Worm (Caenorhabditis elegans) whole organism, L1 larva: ENCODE data around the gene tag-340.

Source experiments
- C16A3.4 ChIP-seq: fragments of 150-350 bp; optimal IDR thresholded peaks from 2 replicates; lab custom pipeline; 2014; ENCODE audit warnings: missing biosample characterization, missing genetic modification characterization
- C34B4.2 ChIP-seq: sonication (generic microtip); optimal IDR thresholded peaks from 2 replicates; lab custom pipeline; 2017; ENCODE audit warnings: mild to moderate bottlenecking, missing genetic modification characterization, missing compliant biosample characterization
- F16B12.6 ChIP-seq: fragments of 150-350 bp; optimal IDR thresholded peaks from 2 replicates; lab custom pipeline; 2014; ENCODE audit warnings: missing biosample characterization, missing genetic modification characterization
- Y116A8C.19 ChIP-seq: sonication (generic microtip); optimal IDR thresholded peaks from 2 replicates; lab custom pipeline; 2016; ENCODE audit warnings: missing compliant biosample characterization, missing genetic modification characterization, borderline replicate concordance
- alr-1 ChIP-seq: fragments of 200-800 bp; sonication (Bioruptor generic); optimal IDR thresholded peaks from 2 replicates; lab custom pipeline; 2018; ENCODE audit warnings: borderline replicate concordance, mild to moderate bottlenecking, missing genetic modification characterization, missing compliant biosample characterization
- aly-2 ChIP-seq: fragments of 150-350 bp; optimal IDR thresholded peaks from 2 replicates; lab custom pipeline; 2014; ENCODE audit warnings: missing biosample characterization, missing genetic modification characterization
- ama-1 ChIP-seq: fragments of 150-350 bp; optimal IDR thresholded peaks from 2 replicates; lab custom pipeline; 2014
- blmp-1 ChIP-seq: fragments of 150-350 bp; optimal IDR thresholded peaks from 2 replicates; lab custom pipeline; 2014; ENCODE audit warnings: missing biosample characterization, missing genetic modification characterization
- ceh-63 ChIP-seq: fragments of 200-800 bp; sonication (Bioruptor generic); optimal IDR thresholded peaks from 2 replicates; lab custom pipeline; 2018; ENCODE audit warnings: mild to moderate bottlenecking, missing genetic modification characterization, missing compliant biosample characterization
- ceh-82 ChIP-seq, 3 experiments: fragments of 150-350 bp in 1 of 3; sonication (generic microtip) in 2 of 3; optimal IDR thresholded peaks; 2 replicates each; lab custom pipeline; 2014 to 2017; ENCODE audit warnings: missing biosample characterization in 3 of 3, missing genetic modification characterization in 3 of 3
- ceh-88 ChIP-seq: fragments of 200-800 bp; sonication (Bioruptor generic); IDR thresholded peaks from 2 replicates; pipeline ENCODE4 v1.3.6; 2022; ENCODE audit warnings: missing genetic modification characterization, missing compliant biosample characterization
- ceh-90 ChIP-seq: sonication (generic microtip); optimal IDR thresholded peaks from 2 replicates; lab custom pipeline; 2016; ENCODE audit warnings: missing genetic modification characterization, missing compliant biosample characterization
- ces-1 ChIP-seq: fragments of 150-350 bp; optimal IDR thresholded peaks from 2 replicates; lab custom pipeline; 2014; ENCODE audit warnings: missing biosample characterization, missing genetic modification reagents, missing genetic modification characterization
- dpl-1 ChIP-seq, 3 experiments: fragments of 150-350 bp in 2 of 3; sonication (generic microtip) in 1 of 3; optimal IDR thresholded peaks; 2 replicates each; lab custom pipeline; 2014 to 2017; ENCODE audit warnings: missing biosample characterization in 3 of 3, missing genetic modification characterization in 3 of 3, missing genetic modification reagents in 3 of 3
- dsc-1 ChIP-seq: sonication (generic microtip); optimal IDR thresholded peaks from 2 replicates; lab custom pipeline; 2016; ENCODE audit warnings: mild to moderate bottlenecking, missing genetic modification characterization, missing compliant biosample characterization
- efl-3 ChIP-seq: fragments of 200-800 bp; sonication (Bioruptor generic); optimal IDR thresholded peaks from 2 replicates; lab custom pipeline; 2018; ENCODE audit warnings: mild to moderate bottlenecking, missing genetic modification characterization, missing compliant biosample characterization
- egl-13 ChIP-seq: sonication (generic microtip); optimal IDR thresholded peaks from 2 replicates; lab custom pipeline; 2016; ENCODE audit warnings: missing genotype, missing genetic modification reagents, missing genetic modification characterization, missing compliant biosample characterization
- egl-27 ChIP-seq, 2 experiments: fragments of 150-350 bp in 1 of 2; sonication (generic microtip); optimal IDR thresholded peaks; 3 replicates each; lab custom pipeline; 2017 to 2018; ENCODE audit warnings: missing biosample characterization in 2 of 2, missing genetic modification characterization in 2 of 2, missing genetic modification reagents in 2 of 2
- elt-2 ChIP-seq: sonication (generic microtip); optimal IDR thresholded peaks from 2 replicates; lab custom pipeline; 2016; ENCODE audit warnings: missing genetic modification characterization, mild to moderate bottlenecking, inconsistent platforms, missing compliant biosample characterization, missing genetic modification reagents
- elt-3 ChIP-seq, 6 experiments: fragments of 150-350 bp in 1 of 6; sonication (generic microtip); optimal IDR thresholded peaks; 2 replicates each; lab custom pipeline; 2017 to 2018; ENCODE audit warnings: missing biosample characterization in 6 of 6, missing genetic modification characterization in 6 of 6, inconsistent platforms in 1 of 6
- ets-5 ChIP-seq: fragments of 200-800 bp; sonication (Bioruptor generic); IDR thresholded peaks from 2 replicates; pipeline ENCODE4 v1.3.6; 2022; ENCODE audit warnings: missing genetic modification characterization, missing compliant biosample characterization
- fkh-10 ChIP-seq: sonication (generic microtip); optimal IDR thresholded peaks from 2 replicates; lab custom pipeline; 2017; ENCODE audit warnings: missing biosample characterization, missing genetic modification reagents, missing genetic modification characterization
- fos-1 ChIP-seq: fragments of 150-350 bp; optimal IDR thresholded peaks from 2 replicates; lab custom pipeline; 2014; ENCODE audit warnings: missing biosample characterization, missing genetic modification characterization
- hlh-4 ChIP-seq: sonication (generic microtip); optimal IDR thresholded peaks from 2 replicates; lab custom pipeline; 2016; ENCODE audit warnings: mild to moderate bottlenecking, missing genetic modification characterization, missing compliant biosample characterization
- irx-1 ChIP-seq: sonication (generic microtip); optimal IDR thresholded peaks from 2 replicates; lab custom pipeline; 2016; ENCODE audit warnings: missing genetic modification characterization, missing compliant biosample characterization
- jun-1 ChIP-seq: fragments of 150-350 bp; optimal IDR thresholded peaks from 2 replicates; lab custom pipeline; 2014; ENCODE audit warnings: missing biosample characterization, missing genetic modification reagents, missing genetic modification characterization
- lin-13 ChIP-seq: fragments of 150-350 bp; optimal IDR thresholded peaks from 2 replicates; lab custom pipeline; 2014; ENCODE audit warnings: missing biosample characterization, missing genetic modification reagents, missing genetic modification characterization
- lin-14 ChIP-seq: fragments of 200-800 bp; sonication (Bioruptor generic); optimal IDR thresholded peaks from 2 replicates; lab custom pipeline; 2018; ENCODE audit warnings: mild to moderate bottlenecking, missing genetic modification characterization, moderate library complexity, missing compliant biosample characterization
- lin-15B ChIP-seq: fragments of 150-350 bp; sonication (generic microtip); optimal IDR thresholded peaks from 3 replicates; lab custom pipeline; 2014; ENCODE audit warnings: missing biosample characterization, missing genetic modification characterization
- lin-39 ChIP-seq: fragments of 150-350 bp; optimal IDR thresholded peaks from 2 replicates; lab custom pipeline; 2014; ENCODE audit warnings: missing biosample characterization, missing genetic modification reagents, missing genetic modification characterization
- lsy-2 ChIP-seq, 2 experiments: fragments of 150-350 bp; optimal IDR thresholded peaks; 2 replicates each; lab custom pipeline; 2014; ENCODE audit warnings: missing biosample characterization in 2 of 2, missing genetic modification characterization in 2 of 2
- mdl-1 ChIP-seq, 2 experiments: fragments of 150-350 bp; optimal IDR thresholded peaks; 2 replicates each; lab custom pipeline; 2014 to 2017; ENCODE audit warnings: missing biosample characterization in 2 of 2, missing genetic modification characterization in 2 of 2, inconsistent platforms in 1 of 2
- mef-2 ChIP-seq: fragments of 150-350 bp; optimal IDR thresholded peaks from 2 replicates; lab custom pipeline; 2014; ENCODE audit warnings: missing biosample characterization, missing genetic modification characterization
- nhr-11 ChIP-seq: fragments of 150-350 bp; optimal IDR thresholded peaks from 2 replicates; lab custom pipeline; 2014; ENCODE audit warnings: missing biosample characterization, missing genetic modification characterization
- nhr-20 ChIP-seq: sonication (generic microtip); optimal IDR thresholded peaks from 2 replicates; lab custom pipeline; 2016; ENCODE audit warnings: mild to moderate bottlenecking, missing genetic modification characterization, missing compliant biosample characterization
- nhr-84 ChIP-seq: sonication (generic microtip); optimal IDR thresholded peaks from 2 replicates; lab custom pipeline; 2017; ENCODE audit warnings: missing biosample characterization, missing genetic modification characterization
- nhr-85 ChIP-seq: sonication (generic microtip); peaks from one replicate; lab custom pipeline; 2016; ENCODE audit warnings: missing genetic modification characterization, inconsistent platforms, missing compliant biosample characterization
- nhr-90 ChIP-seq: sonication (generic microtip); optimal IDR thresholded peaks from 2 replicates; lab custom pipeline; 2016; ENCODE audit warnings: mild to moderate bottlenecking, missing genetic modification characterization, missing compliant biosample characterization; ENCODE audit not compliant: poor library complexity
- pax-3 ChIP-seq: fragments of 200-800 bp; sonication (Bioruptor generic); optimal IDR thresholded peaks from 2 replicates; lab custom pipeline; 2018; ENCODE audit warnings: mild to moderate bottlenecking, missing genetic modification characterization, moderate library complexity, missing compliant biosample characterization
- skn-1 ChIP-seq: fragments of 150-350 bp; optimal IDR thresholded peaks from 2 replicates; lab custom pipeline; 2014; ENCODE audit warnings: missing biosample characterization, missing genetic modification characterization
- sox-4 ChIP-seq: sonication (generic microtip); optimal IDR thresholded peaks from 2 replicates; lab custom pipeline; 2016; ENCODE audit warnings: missing genetic modification characterization, missing compliant biosample characterization
- swsn-7 ChIP-seq: sonication (generic microtip); optimal IDR thresholded peaks from 2 replicates; lab custom pipeline; 2016; ENCODE audit warnings: missing genetic modification characterization, missing compliant biosample characterization
- tbx-2 ChIP-seq: sonication (generic microtip); optimal IDR thresholded peaks from 2 replicates; lab custom pipeline; 2016; ENCODE audit warnings: missing genetic modification characterization, missing compliant biosample characterization
- unc-130 ChIP-seq: fragments of 150-350 bp; optimal IDR thresholded peaks from 2 replicates; lab custom pipeline; 2017; ENCODE audit warnings: missing biosample characterization, missing genetic modification characterization, inconsistent platforms
- unc-30 ChIP-seq: sonication (generic microtip); optimal IDR thresholded peaks from 2 replicates; lab custom pipeline; 2017; ENCODE audit warnings: missing biosample characterization, missing genetic modification characterization
- unc-62 ChIP-seq: fragments of 150-350 bp; optimal IDR thresholded peaks from 2 replicates; lab custom pipeline; 2014; ENCODE audit warnings: missing biosample characterization, missing genetic modification reagents, missing genetic modification characterization
- xbp-1 ChIP-seq: sonication (generic microtip); optimal IDR thresholded peaks from 2 replicates; lab custom pipeline; 2016; ENCODE audit warnings: missing genetic modification characterization, missing compliant biosample characterization

tag-340 gene

DNA sequence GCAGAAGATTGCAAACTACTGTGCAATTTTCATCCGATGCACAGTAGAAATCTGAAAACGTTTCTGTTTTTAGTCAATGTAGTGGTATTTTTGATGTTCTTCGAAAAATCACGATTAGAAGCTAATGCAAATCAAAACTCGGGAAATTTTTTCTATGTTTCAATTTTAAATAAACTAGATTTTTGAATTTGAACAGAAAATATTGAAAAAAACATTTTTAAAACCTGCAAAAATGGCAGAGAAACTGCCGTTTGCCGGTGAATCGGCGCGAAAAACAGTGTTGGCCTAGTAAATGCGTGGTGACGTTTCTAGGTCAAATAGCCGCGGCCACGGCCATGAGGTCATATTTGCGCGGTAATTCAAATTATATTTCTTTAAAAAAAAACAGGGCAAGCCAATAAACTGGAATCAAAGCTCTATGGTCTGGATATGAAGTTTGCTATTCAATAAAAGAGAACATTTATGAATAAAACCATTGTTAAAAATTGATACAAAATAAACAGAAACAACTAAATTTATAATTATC is 29.9 kb downstream of the tag-340 start, which contains the start of gene set-2 (continued):
- no peak for TF ChIP-seq nhr-84
- TF ChIP-seq F16B12.6: peak; percentile 54
- TF ChIP-seq pax-3 (tag; lab: Kevin White, UChicago): peak; percentile 78
- TF ChIP-seq nhr-20 (tag; lab: Kevin White, UChicago): peak; percentile 65
- TF ChIP-seq Y116A8C.19 (tag; lab: Kevin White, UChicago): peak; percentile 28
- peak; percentile 16 to 44 (median 27) for TF ChIP-seq ceh-82 (tag; optimal IDR thresholded peaks at IDR 0.05; lab: Kevin White, UChicago)
- peak; percentile 85 for TF ChIP-seq tbx-2
- no peak for TF ChIP-seq alr-1
- peak; percentile 62 to 76 for TF ChIP-seq lsy-2 (tag; optimal IDR thresholded peaks at IDR 0.05; lab: Kevin White, UChicago)
- TF ChIP-seq nhr-85 (tag; lab: Kevin White, UChicago): peak; percentile 87
- no peak for TF ChIP-seq lin-39 (tag; lab: Kevin White, UChicago)
- no peak for TF ChIP-seq ces-1 (GFP tag; lab: Kevin White, UChicago)
- peak; percentile 54 for TF ChIP-seq skn-1 (tag; lab: Kevin White, UChicago)
- TF ChIP-seq dsc-1: peak; percentile 69
- peak; percentile 24 for TF ChIP-seq jun-1
- peak; percentile 91 for TF ChIP-seq ceh-90 (tag; lab: Kevin White, UChicago)
- peak; percentile 39 for TF ChIP-seq lin-13
- TF ChIP-seq swsn-7: peak; percentile 54
- TF ChIP-seq elt-3 (tag; optimal IDR thresholded peaks at IDR 0.05; lab: Kevin White, UChicago): no peak
- peak; percentile 70 for TF ChIP-seq sox-4 (tag; lab: Kevin White, UChicago)
- peak; percentile 44 for TF ChIP-seq blmp-1 (tag; lab: Kevin White, UChicago)
- TF ChIP-seq irx-1 (tag; lab: Kevin White, UChicago): peak; percentile 87
- TF ChIP-seq elt-2: peak; percentile 1
- no peak for TF ChIP-seq unc-30
- peak; percentile 44 for TF ChIP-seq aly-2
- TF ChIP-seq nhr-11 (tag; lab: Kevin White, UChicago): no peak

ce11 chrIII:4932203-4932699 is 31.9 kb downstream of the tag-340 start, which contains the start of the genes C26E6.12 and eri-9:
C26E6.12 (minus strand) TSS chrIII:4932253.
eri-9 (plus strand) TSS chrIII:4932450.
- TF ChIP-seq dpl-1 (GFP tag; optimal IDR thresholded peaks at IDR 0.05; lab: Kevin White, UChicago) (peak in 1 of 3 experiments; percentile 26), C34B4.2 (tag; lab: Kevin White, UChicago) (no peak), hlh-4 (tag; lab: Kevin White, UChicago) (no peak), xbp-1 (tag; lab: Kevin White, UChicago) (no peak)

DNA sequence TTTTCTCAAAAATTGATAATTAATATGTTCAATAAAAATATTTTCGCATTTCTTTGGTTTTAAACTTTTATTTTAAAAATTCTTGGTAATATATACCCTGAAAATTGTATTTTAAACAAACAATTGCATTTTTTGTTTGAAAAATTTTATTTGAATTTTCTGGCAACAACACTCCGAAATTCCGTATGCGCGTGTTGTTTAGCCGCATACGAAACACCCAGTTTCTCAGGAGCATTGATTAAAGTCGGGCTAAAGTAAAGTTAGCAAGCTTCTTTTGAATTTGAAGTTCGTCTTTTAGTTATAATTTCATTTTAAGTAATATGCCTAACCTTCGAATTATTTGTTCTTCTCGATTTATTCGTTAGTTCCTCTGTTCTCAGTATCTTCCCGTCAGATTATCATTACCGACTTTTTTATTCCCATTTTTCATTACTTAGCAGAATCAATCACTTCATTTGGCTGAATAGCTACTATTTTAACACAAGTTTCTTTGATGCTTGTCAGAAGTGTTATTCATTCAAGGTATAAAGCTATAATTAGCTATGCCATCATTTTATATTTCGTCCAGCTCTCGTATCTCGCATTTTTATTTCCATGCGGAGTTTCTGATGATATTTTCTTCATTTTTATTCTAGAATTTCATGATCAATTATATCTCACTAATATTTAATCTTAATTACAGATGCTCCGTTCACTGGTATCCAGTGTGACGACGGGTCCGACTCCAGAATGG is 34.8 kb downstream of the tag-340 start, which contains the start of gene mrps-18C:
Gene mrps-18C (plus strand): TSS at position 683 of the 733 bp plus-strand sequence.
- TF ChIP-seq sox-4 (tag; lab: Kevin White, UChicago) (no peak), ceh-88 (GFP tag; lab: Robert Waterston, UW) (no peak), ama-1 (lab: Kevin White, UChicago) (no peak), lsy-2 (tag; optimal IDR thresholded peaks at IDR 0.05; lab: Kevin White, UChicago) (peak; percentile 19 to 60), Y116A8C.19 (tag; lab: Kevin White, UChicago) (no peak), elt-3 (tag; optimal IDR thresholded peaks at IDR 0.05; lab: Kevin White, UChicago) (no peak), ces-1 (GFP tag; lab: Kevin White, UChicago) (no peak), egl-13 (tag; lab: Kevin White, UChicago) (no peak), xbp-1 (tag; lab: Kevin White, UChicago) (no peak), lin-13 (no peak), unc-62 (GFP tag; lab: Kevin White, UChicago) (no peak), aly-2 (no peak), unc-130 (no peak), ceh-63 (no peak), mef-2 (tag; lab: Kevin White, UChicago) (no peak), C16A3.4 (no peak), egl-27 (tag; optimal IDR thresholded peaks at IDR 0.05; lab: Kevin White, UChicago) (no peak), fos-1 (tag; lab: Kevin White, UChicago) (no peak), lin-15B (peak; percentile 34), jun-1 (no peak), fkh-10 (GFP tag; lab: Kevin White, UChicago) (no peak), blmp-1 (tag; lab: Kevin White, UChicago) (peak; percentile 18), ets-5 (GFP tag; lab: Robert Waterston, UW) (no peak), lin-39 (tag; lab: Kevin White, UChicago) (no peak), nhr-90 (tag; lab: Kevin White, UChicago) (no peak), lin-14 (no peak), nhr-11 (tag; lab: Kevin White, UChicago) (no peak), efl-3 (GFP tag; lab: Kevin White, UChicago) (no peak), mdl-1 (tag; optimal IDR thresholded peaks at IDR 0.05; lab: Kevin White, UChicago) (no peak)
